Worm (Caenorhabditis elegans) whole organism, young adult: Measurements from ENCODE around the gene Y71H2AM.1.
A peak's percentile ranks its signal among the peaks of the same experiment; 100 is the strongest.

ENCODE experiments used
- C17E4.6 ChIP-seq: fragments of 200-800 bp; sonication (Bioruptor generic); IDR thresholded peaks from 2 replicates; pipeline ENCODE4 v1.3.6; 2022; ENCODE audit warnings: missing genetic modification reagents, missing genetic modification characterization, missing compliant biosample characterization
- D2030.7 ChIP-seq: fragments of 200-800 bp; sonication (Bioruptor generic); IDR thresholded peaks from 2 replicates; pipeline ENCODE4 v1.3.6; 2022; ENCODE audit warnings: missing genetic modification reagents, missing genetic modification characterization, missing compliant biosample characterization
- F10E7.11 ChIP-seq: sonication (generic microtip); optimal IDR thresholded peaks from 2 replicates; lab custom pipeline; 2017; ENCODE audit warnings: mild to moderate bottlenecking, missing genetic modification characterization, moderate library complexity, missing compliant biosample characterization
- F23B12.7 ChIP-seq: sonication (generic microtip); optimal IDR thresholded peaks from 2 replicates; lab custom pipeline; 2017; ENCODE audit warnings: missing genetic modification characterization, mild to moderate bottlenecking, missing compliant biosample characterization, antibody characterized with exemption, moderate library complexity; ENCODE audit not compliant: insufficient read depth
- F49E8.2 ChIP-seq: sonication (generic microtip); optimal IDR thresholded peaks from 3 replicates; lab custom pipeline; 2017; ENCODE audit warnings: missing genetic modification characterization, mild to moderate bottlenecking, missing compliant biosample characterization, antibody characterized with exemption, moderate library complexity; ENCODE audit not compliant: insufficient read depth
- F52B5.7 ChIP-seq: sonication (generic microtip); optimal IDR thresholded peaks from 2 replicates; lab custom pipeline; 2016; ENCODE audit warnings: mild to moderate bottlenecking, missing genetic modification characterization, missing compliant biosample characterization
- F57A8.1 ChIP-seq: fragments of 200-800 bp; sonication (Bioruptor generic); optimal IDR thresholded peaks from 2 replicates; lab custom pipeline; 2018; ENCODE audit warnings: mild to moderate bottlenecking, missing genetic modification characterization, moderate library complexity, missing compliant biosample characterization
- K12H6.12 ChIP-seq: fragments of 200-800 bp; sonication (Bioruptor generic); optimal IDR thresholded peaks from 2 replicates; lab custom pipeline; 2018; ENCODE audit warnings: mild to moderate bottlenecking, missing genetic modification characterization, missing compliant biosample characterization
- Y53F4B.3 ChIP-seq: fragments of 200-800 bp; sonication (Bioruptor generic); IDR thresholded peaks from 2 replicates; pipeline ENCODE4 v1.3.6; 2022; ENCODE audit warnings: missing genetic modification reagents, missing genetic modification characterization, missing compliant biosample characterization
- Y56A3A.18 ChIP-seq: fragments of 200-800 bp; sonication (Bioruptor generic); IDR thresholded peaks from 2 replicates; pipeline ENCODE4 v1.3.6; 2022; ENCODE audit warnings: missing genetic modification reagents, missing genetic modification characterization, missing compliant biosample characterization
- Y79H2A.3 ChIP-seq: fragments of 200-800 bp; sonication (Bioruptor generic); conservative IDR thresholded peaks from 2 replicates; pipeline ENCODE4 v1.3.6; 2022; ENCODE audit warnings: missing genetic modification reagents, missing genetic modification characterization, missing compliant biosample characterization
- athp-1 ChIP-seq: sonication (generic microtip); optimal IDR thresholded peaks from 2 replicates; lab custom pipeline; 2017; ENCODE audit warnings: mild to moderate bottlenecking, missing genetic modification characterization, missing compliant biosample characterization
- attf-3 ChIP-seq: fragments of 200-800 bp; sonication (Bioruptor generic); conservative IDR thresholded peaks from 2 replicates; pipeline ENCODE4 v1.3.6; 2022; ENCODE audit warnings: missing genetic modification reagents, missing genetic modification characterization, missing compliant biosample characterization
- attf-5 ChIP-seq: fragments of 200-800 bp; sonication (Bioruptor generic); optimal IDR thresholded peaks from 2 replicates; lab custom pipeline; 2018; ENCODE audit warnings: mild to moderate bottlenecking, missing genetic modification characterization, missing compliant biosample characterization
- attf-6 ChIP-seq: fragments of 200-800 bp; sonication (Bioruptor generic); IDR thresholded peaks from 2 replicates; pipeline ENCODE4 v1.3.6; 2022; ENCODE audit warnings: missing genetic modification reagents, missing genetic modification characterization, missing compliant biosample characterization
- cebp-1 ChIP-seq, 2 experiments: fragments of 200-800 bp in 1 of 2; sonication (Bioruptor generic) in 1 of 2; sonication (generic microtip) in 1 of 2; IDR thresholded peaks in 1 of 2; optimal IDR thresholded peaks in 1 of 2; 2 replicates each; pipeline versions ENCODE4 v1.3.6 to Lab custom; 2017 to 2022; ENCODE audit warnings: missing compliant biosample characterization in 2 of 2, missing genetic modification characterization in 2 of 2, mild to moderate bottlenecking in 1 of 2, missing genetic modification reagents in 1 of 2, moderate library complexity in 1 of 2
- ceh-100 ChIP-seq: fragments of 200-800 bp; sonication (Bioruptor generic); IDR thresholded peaks from 2 replicates; pipeline ENCODE4 v1.3.6; 2022; ENCODE audit warnings: missing genetic modification reagents, missing genetic modification characterization, missing compliant biosample characterization
- ceh-79 ChIP-seq: sonication (generic microtip); optimal IDR thresholded peaks from 2 replicates; lab custom pipeline; 2017; ENCODE audit warnings: mild to moderate bottlenecking, missing genetic modification characterization, missing compliant biosample characterization
- ceh-91 ChIP-seq: fragments of 200-800 bp; sonication (Bioruptor generic); IDR thresholded peaks from 2 replicates; pipeline ENCODE4 v1.3.6; 2022; ENCODE audit warnings: missing genetic modification reagents, missing genetic modification characterization, missing compliant biosample characterization
- die-1 ChIP-seq: sonication (generic microtip); optimal IDR thresholded peaks from 2 replicates; lab custom pipeline; 2016; ENCODE audit warnings: missing genotype, mild to moderate bottlenecking, missing genetic modification characterization, missing compliant biosample characterization
- dox-1 ChIP-seq: fragments of 200-800 bp; sonication (Bioruptor generic); IDR thresholded peaks from 2 replicates; pipeline ENCODE4 v1.3.6; 2022; ENCODE audit warnings: missing genetic modification reagents, missing genetic modification characterization, missing compliant biosample characterization
- egl-18 ChIP-seq: fragments of 200-800 bp; sonication (Bioruptor generic); IDR thresholded peaks from 2 replicates; pipeline ENCODE4 v1.3.6; 2022; ENCODE audit warnings: missing genetic modification reagents, missing genetic modification characterization, missing compliant biosample characterization
- ets-4 ChIP-seq: fragments of 200-800 bp; sonication (Bioruptor generic); optimal IDR thresholded peaks from 2 replicates; lab custom pipeline; 2018; ENCODE audit warnings: mild to moderate bottlenecking, missing genetic modification characterization, missing compliant biosample characterization
- fkh-3 ChIP-seq: sonication (generic microtip); optimal IDR thresholded peaks from 2 replicates; lab custom pipeline; 2016; ENCODE audit warnings: mild to moderate bottlenecking, missing genetic modification characterization, missing compliant biosample characterization
- hlh-12 ChIP-seq: sonication (generic microtip); optimal IDR thresholded peaks from 2 replicates; lab custom pipeline; 2016; ENCODE audit warnings: missing genetic modification characterization, missing compliant biosample characterization
- hmg-1.2 ChIP-seq: fragments of 200-800 bp; sonication (Bioruptor generic); IDR thresholded peaks from 2 replicates; pipeline ENCODE4 v1.3.6; 2022; ENCODE audit warnings: missing genetic modification reagents, missing genetic modification characterization, missing compliant biosample characterization
- hsf-1 ChIP-seq: fragments of 200-800 bp; sonication (Bioruptor generic); IDR thresholded peaks from 2 replicates; pipeline ENCODE4 v1.3.6; 2022; ENCODE audit warnings: missing genetic modification reagents, missing genetic modification characterization, missing compliant biosample characterization
- let-526 ChIP-seq: fragments of 200-800 bp; sonication (Bioruptor generic); IDR thresholded peaks from 2 replicates; pipeline ENCODE4 v1.3.6; 2022; ENCODE audit warnings: missing genetic modification reagents, missing genetic modification characterization, missing compliant biosample characterization
- lir-1 ChIP-seq: fragments of 200-800 bp; sonication (Bioruptor generic); conservative IDR thresholded peaks from 2 replicates; pipeline ENCODE4 v1.3.6; 2022; ENCODE audit warnings: missing genetic modification reagents, missing genetic modification characterization, missing compliant biosample characterization
- lsy-27 ChIP-seq: sonication (generic microtip); optimal IDR thresholded peaks from 2 replicates; lab custom pipeline; 2017; ENCODE audit warnings: missing genetic modification characterization, mild to moderate bottlenecking, missing compliant biosample characterization, antibody characterized with exemption, missing genotype, borderline replicate concordance; ENCODE audit not compliant: insufficient read depth
- madf-10 ChIP-seq: sonication (generic microtip); optimal IDR thresholded peaks from 2 replicates; lab custom pipeline; 2016; ENCODE audit warnings: mild to moderate bottlenecking, missing genetic modification characterization, missing compliant biosample characterization
- madf-3 ChIP-seq: fragments of 200-800 bp; sonication (Bioruptor generic); IDR thresholded peaks from 2 replicates; pipeline ENCODE4 v1.3.6; 2022; ENCODE audit warnings: missing genetic modification reagents, missing genetic modification characterization, missing compliant biosample characterization
- madf-8 ChIP-seq: fragments of 200-800 bp; sonication (Bioruptor generic); conservative IDR thresholded peaks from 2 replicates; pipeline ENCODE4 v1.3.6; 2022; ENCODE audit warnings: missing genetic modification reagents, missing genetic modification characterization, missing compliant biosample characterization
- mcd-1 ChIP-seq: fragments of 200-800 bp; sonication (Bioruptor generic); IDR thresholded peaks from 2 replicates; pipeline ENCODE4 v1.3.6; 2022; ENCODE audit warnings: missing genetic modification reagents, missing genetic modification characterization, missing compliant biosample characterization
- mxl-1 ChIP-seq: sonication (generic microtip); optimal IDR thresholded peaks from 2 replicates; lab custom pipeline; 2016; ENCODE audit warnings: missing genetic modification characterization, missing compliant biosample characterization
- nhr-120 ChIP-seq: fragments of 200-800 bp; sonication (Bioruptor generic); IDR thresholded peaks from 2 replicates; pipeline ENCODE4 v1.3.6; 2022; ENCODE audit warnings: missing genetic modification characterization, missing compliant biosample characterization
- nhr-27 ChIP-seq: fragments of 200-800 bp; sonication (Bioruptor generic); optimal IDR thresholded peaks from 2 replicates; lab custom pipeline; 2018; ENCODE audit warnings: mild to moderate bottlenecking, missing genetic modification characterization, moderate library complexity, missing compliant biosample characterization
- nhr-80 ChIP-seq: sonication (generic microtip); optimal IDR thresholded peaks from 2 replicates; lab custom pipeline; 2016; ENCODE audit warnings: missing genetic modification characterization, missing compliant biosample characterization
- pbrm-1 ChIP-seq: fragments of 200-800 bp; sonication (Bioruptor generic); IDR thresholded peaks from 2 replicates; pipeline ENCODE4 v1.3.6; 2022; ENCODE audit warnings: missing genetic modification reagents, missing genetic modification characterization, missing compliant biosample characterization
- rec-8 ChIP-seq, 2 experiments: sonication (generic microtip); optimal IDR thresholded peaks; 2 replicates each; lab custom pipeline; 2016; ENCODE audit warnings: mild to moderate bottlenecking in 2 of 2, missing genetic modification characterization in 2 of 2, missing genetic modification reagents in 2 of 2, missing genotype in 2 of 2, missing biosample characterization in 1 of 2, missing compliant biosample characterization in 1 of 2, moderate library complexity in 1 of 2
- repo-1 ChIP-seq: sonication (generic microtip); optimal IDR thresholded peaks from 2 replicates; lab custom pipeline; 2017; ENCODE audit warnings: mild to moderate bottlenecking, missing genetic modification characterization, missing compliant biosample characterization
- sdz-38 ChIP-seq: sonication (generic microtip); optimal IDR thresholded peaks from 2 replicates; lab custom pipeline; 2016; ENCODE audit warnings: missing genotype, missing genetic modification characterization, missing compliant biosample characterization
- sea-2 ChIP-seq: fragments of 200-800 bp; sonication (Bioruptor generic); IDR thresholded peaks from 2 replicates; pipeline ENCODE4 v1.3.6; 2022; ENCODE audit warnings: missing genetic modification characterization, missing compliant biosample characterization
- somi-1 ChIP-seq: fragments of 200-800 bp; sonication (Bioruptor generic); optimal IDR thresholded peaks from 2 replicates; lab custom pipeline; 2018; ENCODE audit warnings: mild to moderate bottlenecking, missing genetic modification characterization, missing compliant biosample characterization
- tbp1 ChIP-seq: fragments of 200-800 bp; sonication (Bioruptor generic); optimal IDR thresholded peaks from 2 replicates; lab custom pipeline; 2018; ENCODE audit warnings: mild to moderate bottlenecking, missing genetic modification characterization, missing compliant biosample characterization
- unc-130 ChIP-seq: sonication (generic microtip); optimal IDR thresholded peaks from 2 replicates; lab custom pipeline; 2016; ENCODE audit warnings: missing genetic modification reagents, missing genetic modification characterization, missing compliant biosample characterization
- unc-62 ChIP-seq: fragments of 150-350 bp; optimal IDR thresholded peaks from 2 replicates; lab custom pipeline; 2014; ENCODE audit warnings: missing biosample characterization, missing genetic modification reagents, missing genetic modification characterization
- ztf-3 ChIP-seq: fragments of 200-800 bp; sonication (Bioruptor generic); optimal IDR thresholded peaks from 2 replicates; lab custom pipeline; 2018; ENCODE audit warnings: mild to moderate bottlenecking, missing genetic modification characterization, missing compliant biosample characterization

Gene Y71H2AM.1

ce11 chrIII:2785840-2786239 is 41.0 kb upstream of the Y71H2AM.1 start, which contains the start of gene Y71H2AM.20 (continued):
- TF ChIP-seq mcd-1 (GFP tag; lab: Robert Waterston, UW) (peak; percentile 98), repo-1 (tag; lab: Kevin White, UChicago) (no peak), pbrm-1 (GFP tag; lab: Robert Waterston, UW) (peak; percentile 91), attf-5 (GFP tag; lab: Kevin White, UChicago) (peak; percentile 100), sea-2 (GFP tag; lab: Robert Waterston, UW) (no peak), ceh-79 (tag; lab: Kevin White, UChicago) (no peak), F10E7.11 (tag; lab: Kevin White, UChicago) (no peak), tbp1 (GFP tag; lab: Kevin White, UChicago) (peak; percentile 77), dox-1 (GFP tag; lab: Robert Waterston, UW) (peak; percentile 98), F52B5.7 (no peak), mxl-1 (tag; lab: Kevin White, UChicago) (no peak), unc-130 (GFP tag; lab: Kevin White, UChicago) (peak; percentile 35), D2030.7 (GFP tag; lab: Robert Waterston, UW) (peak; percentile 93), fkh-3 (tag; lab: Kevin White, UChicago) (no peak), Y79H2A.3 (GFP tag; lab: Robert Waterston, UW) (peak; percentile 74; the same call in 1 of the 2 replicates), ceh-100 (peak; percentile 70), K12H6.12 (tag; lab: Kevin White, UChicago) (peak; percentile 91), F23B12.7 (peak; percentile 98), unc-62 (GFP tag; lab: Kevin White, UChicago) (peak; percentile 62), Y56A3A.18 (GFP tag; lab: Robert Waterston, UW) (no peak), athp-1 (tag; lab: Kevin White, UChicago) (peak; percentile 98), madf-10 (tag; lab: Kevin White, UChicago) (peak; percentile 87), attf-6 (GFP tag; lab: Robert Waterston, UW) (0 out of 2 replicates have a peak, but pooled peaks have one; percentile 16), madf-3 (GFP tag; lab: Robert Waterston, UW) (peak; percentile 96), ceh-91 (peak; percentile 89), ztf-3 (peak; percentile 10), madf-8 (GFP tag; lab: Robert Waterston, UW) (peak; percentile 79), C17E4.6 (peak; percentile 79), die-1 (tag; lab: Kevin White, UChicago) (peak; percentile 54), F57A8.1 (GFP tag; lab: Kevin White, UChicago) (no peak), hmg-1.2 (GFP tag; lab: Robert Waterston, UW) (peak; percentile 76), nhr-27 (tag; lab: Kevin White, UChicago) (no peak), hsf-1 (GFP tag; lab: Robert Waterston, UW) (peak; percentile 76; the same call in 1 of the 2 replicates), ets-4 (GFP tag; lab: Kevin White, UChicago) (no peak), attf-3 (peak; percentile 74), lir-1 (GFP tag; lab: Robert Waterston, UW) (peak; percentile 88), cebp-1 (GFP tag; IDR thresholded peaks at IDR 0.05; lab: Robert Waterston, UW) (peak; percentile 54; the same call in 1 of the 2 replicates), cebp-1 (tag; optimal IDR thresholded peaks at IDR 0.05; lab: Kevin White, UChicago) (peak; percentile 90), nhr-120 (GFP tag; lab: Robert Waterston, UW) (no peak), rec-8 (tag; optimal IDR thresholded peaks at IDR 0.05; lab: Kevin White, UChicago) (peak in 1 of 2 experiments; percentile 13), F49E8.2 (tag; lab: Kevin White, UChicago) (peak; percentile 85), Y53F4B.3 (GFP tag; lab: Robert Waterston, UW) (peak; percentile 71; the same call in 1 of the 2 replicates), let-526 (GFP tag; lab: Robert Waterston, UW) (peak; percentile 74; the same call in 1 of the 2 replicates), somi-1 (GFP tag; lab: Kevin White, UChicago) (peak; percentile 61), egl-18 (GFP tag; lab: Robert Waterston, UW) (no peak), lsy-27 (peak; percentile 69), hlh-12 (no peak), nhr-80 (tag; lab: Kevin White, UChicago) (peak; percentile 86), sdz-38 (no peak)
